Worm (Caenorhabditis elegans): Measurements from ENCODE around the gene Y57A10A.27.
A peak's percentile ranks its signal among the peaks of the same experiment; 100 is the strongest.

The Y57A10A.27 gene

ce11 chrII:12266797-12267196 is 8.0 kb downstream of the Y57A10A.27 start:
- TF ChIP-seq sem-4 (tag; optimal IDR thresholded peaks at IDR 0.05): no peak
- peak; percentile 37 for TF ChIP-seq fos-1 (tag; optimal IDR thresholded peaks at IDR 0.05)

ce11 chrII:12266145-12266544 is 8.7 kb downstream of the Y57A10A.27 start, which contains the start of gene tric-1B.1:
tric-1B.1 (minus strand) TSS chrII:12266245.
- no peak for TF ChIP-seq crh-2 (tag; optimal IDR thresholded peaks at IDR 0.05)
- no peak for TF ChIP-seq mbf-1 (tag; optimal IDR thresholded peaks at IDR 0.05)
- no peak for TF ChIP-seq unc-55 (GFP tag; optimal IDR thresholded peaks at IDR 0.05)
- no peak for TF ChIP-seq elt-1 (tag; optimal IDR thresholded peaks at IDR 0.05)
- no peak for TF ChIP-seq lsy-2 (tag; optimal IDR thresholded peaks at IDR 0.05)
- no peak for TF ChIP-seq nhr-23 (tag; optimal IDR thresholded peaks at IDR 0.05)
- no peak for TF ChIP-seq ama-1 (optimal IDR thresholded peaks at IDR 0.05)
- no peak for TF ChIP-seq ztf-1 (GFP tag; conservative IDR thresholded peaks at IDR 0.05)
- no peak for TF ChIP-seq nhr-6 (tag; optimal IDR thresholded peaks at IDR 0.05)
- TF ChIP-seq nhr-237 (tag; optimal IDR thresholded peaks at IDR 0.05): no peak
- TF ChIP-seq egl-27 (tag; optimal IDR thresholded peaks at IDR 0.05): no peak
- no peak for TF ChIP-seq nhr-12 (tag; optimal IDR thresholded peaks at IDR 0.05)
- TF ChIP-seq sma-3 (GFP tag; optimal IDR thresholded peaks at IDR 0.05): no peak
- TF ChIP-seq nhr-25 (tag; optimal IDR thresholded peaks at IDR 0.05): no peak
- no peak for TF ChIP-seq ztf-4 (tag; optimal IDR thresholded peaks at IDR 0.05)
- TF ChIP-seq R02D3.7 (tag; optimal IDR thresholded peaks at IDR 0.05): no peak
- TF ChIP-seq aly-2 (tag; optimal IDR thresholded peaks at IDR 0.05): no peak
- no peak for TF ChIP-seq lin-13 (GFP tag; optimal IDR thresholded peaks at IDR 0.05)
- TF ChIP-seq snpc-4 (tag; optimal IDR thresholded peaks at IDR 0.05): no peak
- TF ChIP-seq lin-11 (tag; optimal IDR thresholded peaks at IDR 0.05): no peak

- TF ChIP-seq nhr-21 (tag; optimal IDR thresholded peaks at IDR 0.05) (no peak), egl-27 (tag; optimal IDR thresholded peaks at IDR 0.05) (no peak), crh-2 (tag; optimal IDR thresholded peaks at IDR 0.05) (no peak), ztf-4 (tag; optimal IDR thresholded peaks at IDR 0.05) (no peak), nhr-11 (tag; optimal IDR thresholded peaks at IDR 0.05) (no peak)
Measured at ce11 chrII:12264847-12265246, 10.0 kb downstream of the Y57A10A.27 start.

ce11 chrII:12263971-12264554 is 10.8 kb downstream of the Y57A10A.27 start, which contains the start of gene faxc-1:
faxc-1 (plus strand) TSS chrII:12264192.
- TF ChIP-seq gmeb-1 (tag; optimal IDR thresholded peaks at IDR 0.05) (peak; percentile 5), mbf-1 (tag; optimal IDR thresholded peaks at IDR 0.05) (no peak), sma-9 (GFP tag; optimal IDR thresholded peaks at IDR 0.05) (peak; percentile 47), sma-9 (tag; optimal IDR thresholded peaks at IDR 0.05) (no peak), nhr-25 (tag; optimal IDR thresholded peaks at IDR 0.05) (peak; percentile 25)

ce11 chrII:12262567-12262966 is 12.3 kb downstream of the Y57A10A.27 start:
- TF ChIP-seq fos-1 (tag; optimal IDR thresholded peaks at IDR 0.05): peak; percentile 29
- no peak for TF ChIP-seq unc-39 (tag; optimal IDR thresholded peaks at IDR 0.05)
- TF ChIP-seq ztf-11 (tag; optimal IDR thresholded peaks at IDR 0.05): no peak
- no peak for TF ChIP-seq sem-4 (tag; optimal IDR thresholded peaks at IDR 0.05)
- TF ChIP-seq nhr-23 (tag; optimal IDR thresholded peaks at IDR 0.05): no peak
- no peak for TF ChIP-seq egl-27 (tag; optimal IDR thresholded peaks at IDR 0.05)
- TF ChIP-seq lin-13 (GFP tag; optimal IDR thresholded peaks at IDR 0.05): no peak
- peak; percentile 64 for TF ChIP-seq blmp-1 (tag; optimal IDR thresholded peaks at IDR 0.05; ENCODE audit: insufficient read depth)
- no peak for TF ChIP-seq mab-5 (tag; optimal IDR thresholded peaks at IDR 0.05)
- TF ChIP-seq crh-2 (tag; optimal IDR thresholded peaks at IDR 0.05): peak; percentile 16
- TF ChIP-seq ztf-1 (GFP tag; conservative IDR thresholded peaks at IDR 0.05): no peak
- TF ChIP-seq skn-1 (tag; optimal IDR thresholded peaks at IDR 0.05): no peak
- TF ChIP-seq nhr-25 (tag; optimal IDR thresholded peaks at IDR 0.05): peak; percentile 93
- no peak for TF ChIP-seq dmd-4 (tag; optimal IDR thresholded peaks at IDR 0.05)
- TF ChIP-seq aly-2 (tag; optimal IDR thresholded peaks at IDR 0.05): no peak
- TF ChIP-seq unc-55 (GFP tag; optimal IDR thresholded peaks at IDR 0.05): no peak
- TF ChIP-seq F13H6.1 (tag; optimal IDR thresholded peaks at IDR 0.05): peak; percentile 31
- peak; percentile 78 for TF ChIP-seq sma-3 (GFP tag; optimal IDR thresholded peaks at IDR 0.05)
- no peak for TF ChIP-seq nhr-129 (tag; optimal IDR thresholded peaks at IDR 0.05)
- no peak for TF ChIP-seq nhr-10 (tag; optimal IDR thresholded peaks at IDR 0.05)
- no peak for TF ChIP-seq nhr-21 (tag; optimal IDR thresholded peaks at IDR 0.05)
- TF ChIP-seq unc-62 (GFP tag; optimal IDR thresholded peaks at IDR 0.05): no peak
- no peak for TF ChIP-seq ama-1 (optimal IDR thresholded peaks at IDR 0.05)
- no peak for TF ChIP-seq peb-1 (tag; optimal IDR thresholded peaks at IDR 0.05)
- no peak for TF ChIP-seq nhr-77 (tag; optimal IDR thresholded peaks at IDR 0.05)
- TF ChIP-seq mbf-1 (tag; optimal IDR thresholded peaks at IDR 0.05): no peak
- TF ChIP-seq nhr-6 (tag; optimal IDR thresholded peaks at IDR 0.05): peak; percentile 25
- no peak for TF ChIP-seq R02D3.7 (tag; optimal IDR thresholded peaks at IDR 0.05)
- TF ChIP-seq gmeb-1 (tag; optimal IDR thresholded peaks at IDR 0.05): no peak
- no peak for TF ChIP-seq ZK546.5 (tag; optimal IDR thresholded peaks at IDR 0.05)
- TF ChIP-seq nhr-12 (tag; optimal IDR thresholded peaks at IDR 0.05): no peak
- no peak for TF ChIP-seq snpc-4 (tag; optimal IDR thresholded peaks at IDR 0.05)
- TF ChIP-seq Y55F3AM.14 (GFP tag; optimal IDR thresholded peaks at IDR 0.05): no peak
- no peak for TF ChIP-seq zag-1 (tag; optimal IDR thresholded peaks at IDR 0.05)
- no peak for TF ChIP-seq alr-1 (tag; optimal IDR thresholded peaks at IDR 0.05)
- no peak for TF ChIP-seq nhr-237 (tag; optimal IDR thresholded peaks at IDR 0.05)

Data from whole organism, L2 larva.